Worm (Caenorhabditis elegans) whole organism, L4/young adult: ENCODE results near the gene sec-23.

ENCODE experiments used
- W03F9.2 ChIP-seq: fragments of 150-350 bp; optimal IDR thresholded peaks from 2 replicates; lab custom pipeline; 2014; ENCODE audit warnings: missing biosample characterization, missing genetic modification characterization
- dao-5 ChIP-seq: sonication (generic microtip); optimal IDR thresholded peaks from 2 replicates; lab custom pipeline; 2016; ENCODE audit warnings: missing genotype, missing genetic modification characterization, moderate library complexity, missing compliant biosample characterization
- him-1 ChIP-seq: sonication (generic microtip); optimal IDR thresholded peaks from 2 replicates; lab custom pipeline; 2016; ENCODE audit warnings: missing genotype, missing genetic modification reagents, missing genetic modification characterization, missing compliant biosample characterization

- no peak for TF ChIP-seq him-1 (tag; lab: Kevin White, UChicago)
- TF ChIP-seq W03F9.2 (tag; lab: Kevin White, UChicago): no peak
- no peak for TF ChIP-seq dao-5 (tag; lab: Kevin White, UChicago)
Observed at ce11 chrV:20049065-20049464, 42.0 kb upstream of the sec-23 start, which contains the start of gene srh-233.
